Worm (Caenorhabditis elegans) whole organism, L4 larva: ENCODE results near the gene mom-2.

Experiments
- ama-1 ChIP-seq: fragments of 150-350 bp; optimal IDR thresholded peaks from 2 replicates; lab custom pipeline; 2014; ENCODE audit warnings: inconsistent platforms, mixed read lengths
- ceh-62 ChIP-seq: sonication (generic microtip); optimal IDR thresholded peaks from 2 replicates; lab custom pipeline; 2017; ENCODE audit warnings: missing biosample characterization, missing genetic modification characterization
- dpl-1 ChIP-seq: fragments of 150-350 bp; optimal IDR thresholded peaks from 2 replicates; lab custom pipeline; 2014; ENCODE audit warnings: missing biosample characterization, missing genetic modification reagents, missing genetic modification characterization
- lin-39 ChIP-seq: fragments of 150-350 bp; optimal IDR thresholded peaks from 2 replicates; lab custom pipeline; 2014; ENCODE audit warnings: missing biosample characterization, missing genetic modification reagents, missing genetic modification characterization
- mes-2 ChIP-seq: sonication (generic microtip); optimal IDR thresholded peaks from 2 replicates; lab custom pipeline; 2016; ENCODE audit warnings: missing genotype, mild to moderate bottlenecking, missing genetic modification characterization, missing compliant biosample characterization; ENCODE audit not compliant: poor library complexity, severe bottlenecking
- nhr-11 ChIP-seq: fragments of 150-350 bp; optimal IDR thresholded peaks from 2 replicates; lab custom pipeline; 2014; ENCODE audit warnings: missing biosample characterization, missing genetic modification characterization
- nhr-25 ChIP-seq: sonication (generic microtip); optimal IDR thresholded peaks from 2 replicates; lab custom pipeline; 2017; ENCODE audit warnings: missing genetic modification characterization, mild to moderate bottlenecking, missing compliant biosample characterization, antibody characterized with exemption, moderate library complexity, borderline replicate concordance; ENCODE audit not compliant: insufficient read depth
- nhr-77 ChIP-seq: fragments of 150-350 bp; optimal IDR thresholded peaks from 2 replicates; lab custom pipeline; 2014; ENCODE audit warnings: missing biosample characterization, missing genetic modification characterization
- pha-4 ChIP-seq, 2 experiments: fragments of 150-350 bp in 1 of 2; fragments of 200-800 bp in 1 of 2; sonication (Bioruptor generic) in 1 of 2; IDR thresholded peaks in 1 of 2; optimal IDR thresholded peaks in 1 of 2; 2 replicates each; pipeline versions ENCODE4 v1.3.6 to Lab custom; 2014 to 2022; ENCODE audit warnings: missing genetic modification characterization in 2 of 2, missing genetic modification reagents in 2 of 2, missing biosample characterization in 1 of 2, missing compliant biosample characterization in 1 of 2
- snpc-4 ChIP-seq: fragments of 150-350 bp; optimal IDR thresholded peaks from 2 replicates; lab custom pipeline; 2014; ENCODE audit warnings: missing biosample characterization, missing genetic modification characterization
- tag-97 ChIP-seq: fragments of 200-800 bp; sonication (Bioruptor generic); IDR thresholded peaks from 2 replicates; pipeline ENCODE4 v1.3.6; 2022; ENCODE audit warnings: missing genetic modification characterization, missing compliant biosample characterization

DNA sequence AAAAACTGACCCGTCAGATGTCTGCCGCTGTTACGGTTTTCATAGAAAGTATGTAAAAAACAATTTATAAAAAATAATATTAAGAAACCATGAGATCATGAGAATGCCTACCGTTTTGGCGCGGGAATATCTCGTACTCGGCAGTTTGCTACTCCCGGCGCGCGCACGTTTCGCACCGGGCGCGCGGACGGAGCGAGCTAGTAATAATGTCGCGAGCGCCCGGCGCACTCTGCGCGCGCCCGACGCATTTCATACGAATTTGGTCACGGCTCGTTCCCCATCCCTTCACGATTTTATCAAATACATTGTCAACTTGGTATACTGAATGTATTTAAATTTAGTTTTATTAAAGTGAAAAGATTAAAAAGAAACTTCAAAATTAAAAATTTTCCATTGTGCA, 29.9 kb upstream of the mom-2 start:
- no peak for TF ChIP-seq nhr-77
- no peak for TF ChIP-seq ama-1 (lab: Kevin White, UChicago)
- TF ChIP-seq dpl-1 = no peak
- no peak for TF ChIP-seq tag-97 (GFP tag; lab: Robert Waterston, UW)
- TF ChIP-seq lin-39 (tag; lab: Kevin White, UChicago) = no peak
- TF ChIP-seq mes-2 (tag; lab: Kevin White, UChicago) = no peak
- TF ChIP-seq nhr-25 = no peak
- TF ChIP-seq pha-4 (GFP tag; IDR thresholded peaks at IDR 0.05; lab: Robert Waterston, UW) = no peak
- no peak for TF ChIP-seq pha-4 (tag; optimal IDR thresholded peaks at IDR 0.05; lab: Kevin White, UChicago)
- no peak for TF ChIP-seq ceh-62 (tag; lab: Kevin White, UChicago)
- no peak for TF ChIP-seq snpc-4
- no peak for TF ChIP-seq nhr-11 (tag; lab: Kevin White, UChicago)
